Fruit fly (Drosophila melanogaster): ENCODE results near the gene Rop.

DNA sequence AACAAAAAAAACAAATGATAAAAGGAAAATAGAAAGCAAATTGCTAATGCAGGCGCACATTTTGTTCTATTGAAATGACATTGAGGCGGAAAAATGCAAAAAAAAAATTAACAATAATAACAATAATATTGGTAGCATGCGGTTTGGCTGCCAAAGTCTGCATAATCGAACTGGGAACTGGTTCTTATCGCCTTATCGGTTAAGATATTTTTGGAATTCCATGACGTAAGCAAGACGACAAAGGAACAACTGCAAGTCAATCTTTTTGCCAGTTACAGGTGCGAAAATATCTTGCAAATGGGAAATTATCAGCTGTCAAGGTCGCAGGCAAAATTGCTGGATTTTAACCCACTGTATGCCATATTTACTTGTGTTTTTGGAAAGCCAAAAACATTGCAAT lies 6.2 kb downstream of the Rop start:
- no peak for TF ChIP-seq CTCF (optimal IDR thresholded peaks at IDR 0.05)
- TF ChIP-seq CG8478 (optimal IDR thresholded peaks at IDR 0.05) = no peak
